Worm (Caenorhabditis elegans): ENCODE measurements around the gene evl-20.

Gene evl-20

DNA sequence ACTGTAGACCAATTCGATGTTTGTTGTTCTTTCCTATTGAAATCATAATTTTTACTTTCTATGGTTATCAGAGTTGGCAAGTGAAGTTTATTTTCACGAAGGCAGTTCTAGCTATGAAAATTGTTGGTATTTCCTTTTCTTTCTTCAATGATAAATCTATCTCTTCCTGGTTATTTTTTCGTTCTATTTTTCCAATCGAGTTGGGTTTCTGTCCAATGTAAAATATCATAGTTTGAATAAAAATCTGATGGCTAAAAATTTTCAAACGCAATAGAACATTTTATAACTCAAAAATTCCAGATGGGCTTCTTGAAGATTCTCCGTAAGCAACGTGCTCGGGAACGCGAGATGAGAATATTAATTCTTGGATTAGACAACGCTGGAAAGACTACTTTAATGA is at the start of gene evl-20:
Gene evl-20, plus strand, starts transcription at position 301 of the 400 bp plus-strand sequence.
- TF ChIP-seq hmg-4 (GFP tag; optimal IDR thresholded peaks at IDR 0.05) (no peak), F13C5.2 (tag; optimal IDR thresholded peaks at IDR 0.05) (no peak), flt-1 (GFP tag; IDR thresholded peaks at IDR 0.05) (no peak)

ce11 chrII:8396041-8396440 is 48.1 kb upstream of the evl-20 start, which contains the start of gene F49E12.7:
Gene F49E12.7 (minus strand): TSS chrII:8396141.
- TF ChIP-seq hnd-1 (tag; optimal IDR thresholded peaks at IDR 0.05): no peak
- no peak for TF ChIP-seq B0310.2 (tag; optimal IDR thresholded peaks at IDR 0.05)
- TF ChIP-seq flt-1 (GFP tag; IDR thresholded peaks at IDR 0.05): no peak
- TF ChIP-seq ceh-13 (GFP tag; optimal IDR thresholded peaks at IDR 0.05): no peak
- TF ChIP-seq sea-1 (GFP tag; conservative IDR thresholded peaks at IDR 0.05): no peak
- TF ChIP-seq scrt-1 (GFP tag; IDR thresholded peaks at IDR 0.05): no peak
- no peak for TF ChIP-seq F13C5.2 (tag; optimal IDR thresholded peaks at IDR 0.05)

DNA sequence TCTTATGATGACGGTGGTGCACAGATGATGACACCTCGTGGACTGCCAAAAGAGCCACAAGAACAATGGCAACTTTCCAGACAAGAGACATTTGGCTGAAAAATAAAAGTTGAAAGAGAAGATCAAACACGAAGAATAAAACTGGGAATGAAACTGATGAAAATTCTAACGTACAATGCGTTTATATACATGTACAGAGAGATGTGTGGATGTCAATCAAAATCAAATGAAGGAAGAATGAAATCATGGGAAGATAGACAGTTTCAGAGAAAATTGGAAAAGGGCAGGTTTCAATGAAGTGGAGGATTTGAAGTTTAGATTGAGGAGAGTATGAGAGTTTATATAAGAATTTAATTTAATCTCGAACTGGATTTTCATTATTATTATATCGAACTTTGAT is 45.0 kb upstream of the evl-20 start, which contains the start of gene dod-23:
Gene dod-23, minus strand, starts transcription at position 101 of the 400 bp plus-strand sequence.
- no peak for TF ChIP-seq B0310.2 (tag; optimal IDR thresholded peaks at IDR 0.05)

DNA sequence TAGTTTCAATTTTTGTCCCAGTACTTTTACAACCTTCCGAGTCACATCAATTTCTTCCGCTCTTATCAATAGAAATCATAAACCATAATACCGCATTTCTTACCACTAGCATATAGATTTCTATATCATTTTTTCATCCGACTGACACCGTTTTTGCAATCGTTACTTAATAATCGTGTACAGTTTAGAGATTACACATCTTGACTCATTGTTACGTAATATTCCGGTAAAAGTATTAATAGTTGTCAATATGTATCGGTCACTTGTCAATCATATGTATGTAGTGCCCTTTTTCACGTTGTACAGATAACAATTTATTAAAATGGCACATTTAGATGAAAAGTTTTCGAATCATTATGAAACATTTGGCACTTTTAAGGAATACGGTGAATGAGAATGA is 44.1 kb upstream of the evl-20 start:
- TF ChIP-seq hmg-4 (GFP tag; optimal IDR thresholded peaks at IDR 0.05) (no peak), aly-1 (tag; optimal IDR thresholded peaks at IDR 0.05) (no peak), ets-7 (tag; optimal IDR thresholded peaks at IDR 0.05) (no peak), F13C5.2 (tag; optimal IDR thresholded peaks at IDR 0.05) (no peak), tra-4 (tag; optimal IDR thresholded peaks at IDR 0.05) (no peak), B0310.2 (tag; optimal IDR thresholded peaks at IDR 0.05) (no peak), pes-1 (GFP tag; IDR thresholded peaks at IDR 0.05) (no peak), tbx-11 (GFP tag; IDR thresholded peaks at IDR 0.05) (no peak), hnd-1 (tag; optimal IDR thresholded peaks at IDR 0.05) (no peak), flt-1 (GFP tag; IDR thresholded peaks at IDR 0.05) (no peak), ceh-13 (GFP tag; optimal IDR thresholded peaks at IDR 0.05) (no peak), hmbx-1 (tag; optimal IDR thresholded peaks at IDR 0.05) (no peak), ama-1 (optimal IDR thresholded peaks at IDR 0.05) (no peak), scrt-1 (GFP tag; IDR thresholded peaks at IDR 0.05) (no peak)

DNA sequence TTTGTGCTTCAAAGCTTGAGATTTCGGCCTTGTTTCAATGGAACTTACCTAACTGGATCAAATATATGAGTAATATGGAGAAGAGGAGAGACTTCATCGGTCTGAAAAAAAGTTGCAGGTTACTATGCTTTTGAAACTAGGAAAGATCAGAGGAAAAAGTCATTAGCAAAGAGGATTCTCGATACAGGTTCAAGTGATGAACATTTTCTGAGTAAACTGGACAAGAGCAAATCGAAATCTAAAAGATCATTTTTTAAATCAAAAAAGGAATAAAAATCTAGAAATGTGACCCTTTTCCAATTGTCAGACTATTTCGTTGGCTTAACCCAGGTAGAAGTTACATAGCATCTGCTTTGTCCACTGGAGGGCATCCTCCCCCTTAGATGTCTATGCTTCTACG is 39.4 kb upstream of the evl-20 start, which contains the start of gene skpo-1:
Gene skpo-1, minus strand, starts transcription at position 101 of the 400 bp plus-strand sequence.
- TF ChIP-seq hnd-1 (tag; optimal IDR thresholded peaks at IDR 0.05): no peak
- TF ChIP-seq ama-1 (optimal IDR thresholded peaks at IDR 0.05): no peak
- TF ChIP-seq hmg-4 (GFP tag; optimal IDR thresholded peaks at IDR 0.05): no peak
- no peak for TF ChIP-seq sea-1 (GFP tag; conservative IDR thresholded peaks at IDR 0.05)
- TF ChIP-seq B0310.2 (tag; optimal IDR thresholded peaks at IDR 0.05): no peak
- no peak for TF ChIP-seq tbx-11 (GFP tag; IDR thresholded peaks at IDR 0.05)
- TF ChIP-seq ceh-36 (tag; optimal IDR thresholded peaks at IDR 0.05): no peak
- TF ChIP-seq ceh-13 (GFP tag; optimal IDR thresholded peaks at IDR 0.05): no peak
- TF ChIP-seq pes-1 (GFP tag; IDR thresholded peaks at IDR 0.05): no peak
- TF ChIP-seq F13C5.2 (tag; optimal IDR thresholded peaks at IDR 0.05): no peak
- no peak for TF ChIP-seq tra-4 (tag; optimal IDR thresholded peaks at IDR 0.05)
- TF ChIP-seq flt-1 (GFP tag; IDR thresholded peaks at IDR 0.05): no peak
- TF ChIP-seq scrt-1 (GFP tag; IDR thresholded peaks at IDR 0.05): no peak
- no peak for TF ChIP-seq tbx-37 (GFP tag; conservative IDR thresholded peaks at IDR 0.05)
- no peak for TF ChIP-seq hmbx-1 (tag; optimal IDR thresholded peaks at IDR 0.05)

- TF ChIP-seq ceh-36 (tag; optimal IDR thresholded peaks at IDR 0.05): no peak
- no peak for TF ChIP-seq pes-1 (GFP tag; IDR thresholded peaks at IDR 0.05)
- TF ChIP-seq ama-1 (optimal IDR thresholded peaks at IDR 0.05): no peak
- no peak for TF ChIP-seq B0310.2 (tag; optimal IDR thresholded peaks at IDR 0.05)
- TF ChIP-seq ceh-13 (GFP tag; optimal IDR thresholded peaks at IDR 0.05): no peak
- no peak for TF ChIP-seq aly-1 (tag; optimal IDR thresholded peaks at IDR 0.05)
- no peak for TF ChIP-seq hnd-1 (tag; optimal IDR thresholded peaks at IDR 0.05)
- TF ChIP-seq hmbx-1 (tag; optimal IDR thresholded peaks at IDR 0.05): no peak
- no peak for TF ChIP-seq tra-4 (tag; optimal IDR thresholded peaks at IDR 0.05)
Observed at ce11 chrII:8405303-8405702, 38.8 kb upstream of the evl-20 start, which contains the start of gene ubc-24. Gene ubc-24 (plus strand): TSS chrII:8405603.

DNA sequence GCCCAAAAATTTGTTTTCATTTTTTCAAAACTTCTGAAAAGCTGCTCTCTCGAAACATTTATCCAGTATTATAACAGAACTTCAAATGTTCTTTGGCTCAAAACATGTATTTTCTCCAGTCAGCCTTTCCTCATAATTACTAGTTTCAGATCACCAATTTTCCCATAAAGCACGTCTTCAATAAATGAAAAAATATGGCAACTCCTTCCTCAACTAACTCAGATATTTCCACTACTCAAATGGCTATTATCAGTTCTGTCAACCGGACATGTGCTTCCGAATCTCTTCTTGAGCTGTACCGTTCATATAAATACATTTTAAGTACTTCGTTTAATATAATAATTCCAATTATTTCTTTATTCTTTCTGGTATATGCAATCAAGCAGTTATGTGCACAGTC is 36.6 kb upstream of the evl-20 start, which contains the start of gene sra-13:
Gene sra-13, plus strand, starts transcription at position 195 of the 400 bp plus-strand sequence.
- TF ChIP-seq B0310.2 (tag; optimal IDR thresholded peaks at IDR 0.05): no peak
- no peak for TF ChIP-seq ceh-36 (tag; optimal IDR thresholded peaks at IDR 0.05)
- TF ChIP-seq ets-7 (tag; optimal IDR thresholded peaks at IDR 0.05): no peak
- TF ChIP-seq flt-1 (GFP tag; IDR thresholded peaks at IDR 0.05): no peak
- TF ChIP-seq tra-4 (tag; optimal IDR thresholded peaks at IDR 0.05): no peak
- TF ChIP-seq tbx-37 (GFP tag; conservative IDR thresholded peaks at IDR 0.05): no peak
- no peak for TF ChIP-seq scrt-1 (GFP tag; IDR thresholded peaks at IDR 0.05)
- no peak for TF ChIP-seq ama-1 (optimal IDR thresholded peaks at IDR 0.05)
- no peak for TF ChIP-seq sea-1 (GFP tag; conservative IDR thresholded peaks at IDR 0.05)
- TF ChIP-seq hnd-1 (tag; optimal IDR thresholded peaks at IDR 0.05): no peak
- TF ChIP-seq tbx-11 (GFP tag; IDR thresholded peaks at IDR 0.05): no peak
- no peak for TF ChIP-seq aly-1 (tag; optimal IDR thresholded peaks at IDR 0.05)
- TF ChIP-seq F13C5.2 (tag; optimal IDR thresholded peaks at IDR 0.05): no peak
- no peak for TF ChIP-seq hmg-4 (GFP tag; optimal IDR thresholded peaks at IDR 0.05)
- TF ChIP-seq pes-1 (GFP tag; IDR thresholded peaks at IDR 0.05): no peak
- no peak for TF ChIP-seq hmbx-1 (tag; optimal IDR thresholded peaks at IDR 0.05)
- TF ChIP-seq ceh-13 (GFP tag; optimal IDR thresholded peaks at IDR 0.05): no peak

ce11 chrII:8409538-8409937 is 34.6 kb upstream of the evl-20 start:
- no peak for TF ChIP-seq flt-1 (GFP tag; IDR thresholded peaks at IDR 0.05)
- TF ChIP-seq scrt-1 (GFP tag; IDR thresholded peaks at IDR 0.05): no peak
- TF ChIP-seq pes-1 (GFP tag; IDR thresholded peaks at IDR 0.05): no peak
- TF ChIP-seq tbx-11 (GFP tag; IDR thresholded peaks at IDR 0.05): no peak
- no peak for TF ChIP-seq tbx-37 (GFP tag; conservative IDR thresholded peaks at IDR 0.05)
- no peak for TF ChIP-seq F13C5.2 (tag; optimal IDR thresholded peaks at IDR 0.05)
- no peak for TF ChIP-seq sea-1 (GFP tag; conservative IDR thresholded peaks at IDR 0.05)
- no peak for TF ChIP-seq hmg-4 (GFP tag; optimal IDR thresholded peaks at IDR 0.05)
- TF ChIP-seq ets-7 (tag; optimal IDR thresholded peaks at IDR 0.05): no peak
- TF ChIP-seq hmbx-1 (tag; optimal IDR thresholded peaks at IDR 0.05): no peak
- TF ChIP-seq aly-1 (tag; optimal IDR thresholded peaks at IDR 0.05): no peak
- no peak for TF ChIP-seq ceh-13 (GFP tag; optimal IDR thresholded peaks at IDR 0.05)
- no peak for TF ChIP-seq hnd-1 (tag; optimal IDR thresholded peaks at IDR 0.05)
- TF ChIP-seq B0310.2 (tag; optimal IDR thresholded peaks at IDR 0.05): no peak
- no peak for TF ChIP-seq ama-1 (optimal IDR thresholded peaks at IDR 0.05)
- no peak for TF ChIP-seq tra-4 (tag; optimal IDR thresholded peaks at IDR 0.05)
- no peak for TF ChIP-seq ceh-36 (tag; optimal IDR thresholded peaks at IDR 0.05)

Measured in whole organism, early embryonic.